Worm (Caenorhabditis elegans) whole organism, L4 larva: ENCODE measurements around the gene AH10.2.
A peak's percentile ranks its signal among the peaks of the same experiment; 100 is the strongest.

Experiments
- F37D6.2 ChIP-seq: sonication (generic microtip); optimal IDR thresholded peaks from 2 replicates; lab custom pipeline; 2016; ENCODE audit warnings: mild to moderate bottlenecking, missing genetic modification characterization, missing compliant biosample characterization
- T20F7.1 ChIP-seq: fragments of 200-800 bp; sonication (Bioruptor generic); optimal IDR thresholded peaks from 2 replicates; lab custom pipeline; 2018; ENCODE audit warnings: mild to moderate bottlenecking, missing genetic modification characterization, missing compliant biosample characterization
- T26A8.4 ChIP-seq: fragments of 200-800 bp; sonication (Bioruptor generic); IDR thresholded peaks from 2 replicates; pipeline ENCODE4 v1.3.6; 2022; ENCODE audit warnings: missing genetic modification characterization, missing compliant biosample characterization
- Y105C5A.15 ChIP-seq: fragments of 200-800 bp; sonication (Bioruptor generic); IDR thresholded peaks from 2 replicates; pipeline ENCODE4 v1.3.6; 2022; ENCODE audit warnings: missing genetic modification characterization, missing compliant biosample characterization
- Y5F2A.4 ChIP-seq: fragments of 200-800 bp; sonication (Bioruptor generic); optimal IDR thresholded peaks from 2 replicates; lab custom pipeline; 2018; ENCODE audit warnings: mild to moderate bottlenecking, missing genetic modification characterization, missing compliant biosample characterization
- ZK337.2 ChIP-seq: fragments of 200-800 bp; sonication (Bioruptor generic); IDR thresholded peaks from 2 replicates; pipeline ENCODE4 v1.3.6; 2022; ENCODE audit warnings: missing genetic modification reagents, missing genetic modification characterization, missing compliant biosample characterization
- aha-1 ChIP-seq: fragments of 150-350 bp; peaks from one replicate; lab custom pipeline; 2014; ENCODE audit warnings: missing biosample characterization, missing genetic modification characterization
- attf-4 ChIP-seq: sonication (generic microtip); optimal IDR thresholded peaks from 3 replicates; lab custom pipeline; 2017; ENCODE audit warnings: missing biosample characterization, missing genetic modification characterization
- ceh-20 ChIP-seq: fragments of 200-800 bp; sonication (Bioruptor generic); IDR thresholded peaks from 2 replicates; pipeline ENCODE4 v1.3.6; 2022; ENCODE audit warnings: missing genetic modification reagents, missing genetic modification characterization, missing compliant biosample characterization
- ceh-32 ChIP-seq: sonication (generic microtip); optimal IDR thresholded peaks from 2 replicates; lab custom pipeline; 2016; ENCODE audit warnings: mild to moderate bottlenecking, missing genetic modification characterization, missing compliant biosample characterization; ENCODE audit not compliant: poor library complexity
- ces-1 ChIP-seq: fragments of 150-350 bp; sonication (generic microtip); optimal IDR thresholded peaks from 4 replicates; lab custom pipeline; 2014; ENCODE audit warnings: missing biosample characterization, missing genetic modification reagents, missing genetic modification characterization
- ctbp-1 ChIP-seq: fragments of 200-800 bp; sonication (Bioruptor generic); IDR thresholded peaks from 2 replicates; pipeline ENCODE4 v1.3.6; 2022; ENCODE audit warnings: missing genetic modification reagents, missing genetic modification characterization, missing compliant biosample characterization
- daf-16 ChIP-seq, 3 experiments: sonication (generic microtip); optimal IDR thresholded peaks; 2 replicates each; lab custom pipeline; 2016 to 2017; ENCODE audit warnings: missing genetic modification characterization in 3 of 3, missing genetic modification reagents in 3 of 3, mild to moderate bottlenecking in 2 of 3, missing compliant biosample characterization in 2 of 3, missing biosample characterization in 1 of 3, moderate library complexity in 1 of 3
- daf-8 ChIP-seq: fragments of 200-800 bp; sonication (Bioruptor generic); IDR thresholded peaks from 2 replicates; pipeline ENCODE4 v1.3.6; 2022; ENCODE audit warnings: missing genetic modification characterization, missing compliant biosample characterization
- dmd-6 ChIP-seq: fragments of 200-800 bp; sonication (Bioruptor generic); IDR thresholded peaks from 2 replicates; pipeline ENCODE4 v1.3.6; 2022; ENCODE audit warnings: missing genetic modification reagents, missing genetic modification characterization, missing compliant biosample characterization
- dmd-9 ChIP-seq: fragments of 200-800 bp; sonication (Bioruptor generic); IDR thresholded peaks from 2 replicates; pipeline ENCODE4 v1.3.6; 2022; ENCODE audit warnings: missing genetic modification reagents, missing genetic modification characterization, missing compliant biosample characterization
- dve-1 ChIP-seq: sonication (generic microtip); optimal IDR thresholded peaks from 2 replicates; lab custom pipeline; 2017; ENCODE audit warnings: antibody characterized with exemption, mild to moderate bottlenecking, missing genetic modification characterization, missing compliant biosample characterization; ENCODE audit not compliant: insufficient read depth
- egl-27 ChIP-seq: sonication (generic microtip); optimal IDR thresholded peaks from 3 replicates; lab custom pipeline; 2017; ENCODE audit warnings: missing biosample characterization, missing genetic modification reagents, missing genetic modification characterization
- egl-43 ChIP-seq: fragments of 200-800 bp; sonication (Bioruptor generic); IDR thresholded peaks from 2 replicates; pipeline ENCODE4 v1.3.6; 2022; ENCODE audit warnings: missing genetic modification reagents, missing genetic modification characterization, missing compliant biosample characterization
- fkh-10 ChIP-seq: fragments of 150-350 bp; optimal IDR thresholded peaks from 2 replicates; lab custom pipeline; 2014; ENCODE audit warnings: missing biosample characterization, missing genetic modification reagents, missing genetic modification characterization
- hif-1 ChIP-seq, 2 experiments: sonication (generic microtip); optimal IDR thresholded peaks; 2 replicates each; lab custom pipeline; 2016 to 2017; ENCODE audit warnings: missing compliant biosample characterization in 2 of 2, missing genetic modification characterization in 2 of 2, missing genetic modification reagents in 2 of 2, missing genotype in 2 of 2, mild to moderate bottlenecking in 1 of 2
- hlh-11 ChIP-seq: fragments of 200-800 bp; sonication (Bioruptor generic); optimal IDR thresholded peaks from 2 replicates; lab custom pipeline; 2018; ENCODE audit warnings: mild to moderate bottlenecking, missing genetic modification characterization, missing compliant biosample characterization
- lim-7 ChIP-seq: fragments of 200-800 bp; sonication (Bioruptor generic); IDR thresholded peaks from 2 replicates; pipeline ENCODE4 v1.3.6; 2022; ENCODE audit warnings: missing genetic modification characterization, missing compliant biosample characterization
- lin-1 ChIP-seq: fragments of 200-800 bp; sonication (Bioruptor generic); IDR thresholded peaks from 2 replicates; pipeline ENCODE4 v1.3.6; 2022; ENCODE audit warnings: missing genetic modification reagents, missing genetic modification characterization, missing compliant biosample characterization
- lin-38 ChIP-seq: fragments of 200-800 bp; sonication (Bioruptor generic); IDR thresholded peaks from 2 replicates; pipeline ENCODE4 v1.3.6; 2022; ENCODE audit warnings: missing genetic modification reagents, missing genetic modification characterization, missing compliant biosample characterization
- lin-39 ChIP-seq: fragments of 150-350 bp; optimal IDR thresholded peaks from 2 replicates; lab custom pipeline; 2014; ENCODE audit warnings: missing biosample characterization, missing genetic modification reagents, missing genetic modification characterization
- lir-3 ChIP-seq: sonication (generic microtip); optimal IDR thresholded peaks from 2 replicates; lab custom pipeline; 2016; ENCODE audit warnings: mild to moderate bottlenecking, missing genetic modification characterization, missing compliant biosample characterization
- madf-5 ChIP-seq, 2 experiments: fragments of 200-800 bp; sonication (Bioruptor generic); IDR thresholded peaks; 2 replicates each; pipeline ENCODE4 v1.3.6; 2022; ENCODE audit warnings: missing compliant biosample characterization in 2 of 2, missing genetic modification characterization in 2 of 2
- madf-9 ChIP-seq: fragments of 200-800 bp; sonication (Bioruptor generic); conservative IDR thresholded peaks from 2 replicates; pipeline ENCODE4 v1.3.6; 2022; ENCODE audit warnings: missing genetic modification reagents, missing genetic modification characterization, missing compliant biosample characterization
- mdl-1 ChIP-seq, 2 experiments: fragments of 150-350 bp in 1 of 2; sonication (generic microtip) in 1 of 2; optimal IDR thresholded peaks; 2 replicates each; lab custom pipeline; 2014 to 2017; ENCODE audit warnings: missing biosample characterization in 2 of 2, missing genetic modification characterization in 2 of 2
- mdt-29 ChIP-seq: fragments of 200-800 bp; sonication (Bioruptor generic); IDR thresholded peaks from 2 replicates; pipeline ENCODE4 v1.3.6; 2022; ENCODE audit warnings: missing genetic modification reagents, missing genetic modification characterization, missing compliant biosample characterization
- mes-2 ChIP-seq: sonication (generic microtip); optimal IDR thresholded peaks from 2 replicates; lab custom pipeline; 2016; ENCODE audit warnings: missing genotype, mild to moderate bottlenecking, missing genetic modification characterization, missing compliant biosample characterization; ENCODE audit not compliant: poor library complexity, severe bottlenecking
- mxl-3 ChIP-seq: fragments of 200-800 bp; sonication (Bioruptor generic); optimal IDR thresholded peaks from 2 replicates; lab custom pipeline; 2018; ENCODE audit warnings: mild to moderate bottlenecking, missing genetic modification characterization, missing compliant biosample characterization
- nhr-102 ChIP-seq: sonication (generic microtip); optimal IDR thresholded peaks from 2 replicates; lab custom pipeline; 2016; ENCODE audit warnings: mild to moderate bottlenecking, missing genetic modification characterization, moderate library complexity, missing compliant biosample characterization
- nhr-11 ChIP-seq: fragments of 150-350 bp; optimal IDR thresholded peaks from 2 replicates; lab custom pipeline; 2014; ENCODE audit warnings: missing biosample characterization, missing genetic modification characterization
- nhr-111 ChIP-seq: fragments of 200-800 bp; sonication (Bioruptor generic); optimal IDR thresholded peaks from 2 replicates; lab custom pipeline; 2018; ENCODE audit warnings: mild to moderate bottlenecking, missing genetic modification characterization, missing compliant biosample characterization
- nhr-25 ChIP-seq: sonication (generic microtip); optimal IDR thresholded peaks from 2 replicates; lab custom pipeline; 2017; ENCODE audit warnings: missing genetic modification characterization, mild to moderate bottlenecking, missing compliant biosample characterization, antibody characterized with exemption, moderate library complexity, borderline replicate concordance; ENCODE audit not compliant: insufficient read depth
- nhr-6 ChIP-seq: fragments of 150-350 bp; optimal IDR thresholded peaks from 2 replicates; lab custom pipeline; 2014; ENCODE audit warnings: missing biosample characterization, missing genetic modification characterization
- nhr-76 ChIP-seq: fragments of 150-350 bp; optimal IDR thresholded peaks from 2 replicates; lab custom pipeline; 2014; ENCODE audit warnings: missing biosample characterization, missing genetic modification characterization
- pha-4 ChIP-seq, 2 experiments: fragments of 150-350 bp in 1 of 2; fragments of 200-800 bp in 1 of 2; sonication (Bioruptor generic) in 1 of 2; IDR thresholded peaks in 1 of 2; optimal IDR thresholded peaks in 1 of 2; 2 replicates each; pipeline versions ENCODE4 v1.3.6 to Lab custom; 2014 to 2022; ENCODE audit warnings: missing genetic modification characterization in 2 of 2, missing genetic modification reagents in 2 of 2, missing biosample characterization in 1 of 2, missing compliant biosample characterization in 1 of 2
- pqm-1 ChIP-seq: sonication (generic microtip); optimal IDR thresholded peaks from 2 replicates; lab custom pipeline; 2017; ENCODE audit warnings: missing biosample characterization, missing genetic modification characterization
- sdz-12 ChIP-seq: fragments of 200-800 bp; sonication (Bioruptor generic); optimal IDR thresholded peaks from 2 replicates; lab custom pipeline; 2018; ENCODE audit warnings: mild to moderate bottlenecking, missing genetic modification characterization, missing compliant biosample characterization
- set-16 ChIP-seq: fragments of 200-800 bp; sonication (Bioruptor generic); IDR thresholded peaks from 2 replicates; pipeline ENCODE4 v1.3.6; 2022; ENCODE audit warnings: missing genetic modification reagents, missing genetic modification characterization, missing compliant biosample characterization
- snpc-1.2 ChIP-seq: fragments of 200-800 bp; sonication (Bioruptor generic); IDR thresholded peaks from 2 replicates; pipeline ENCODE4 v1.3.6; 2022; ENCODE audit warnings: missing genetic modification reagents, missing genetic modification characterization, missing compliant biosample characterization
- tra-1 ChIP-seq: fragments of 200-800 bp; sonication (Bioruptor generic); IDR thresholded peaks from 2 replicates; pipeline ENCODE4 v1.3.6; 2022; ENCODE audit warnings: missing genetic modification reagents, missing genetic modification characterization, missing compliant biosample characterization
- unc-130 ChIP-seq: sonication (generic microtip); optimal IDR thresholded peaks from 2 replicates; lab custom pipeline; 2016; ENCODE audit warnings: missing genetic modification reagents, missing genetic modification characterization, missing compliant biosample characterization
- unc-62 ChIP-seq, 3 experiments: fragments of 150-350 bp in 1 of 3; sonication (generic microtip); optimal IDR thresholded peaks in 2 of 3; peaks in 1 of 3; 1 replicate in 1 of 3; 2 replicates in 2 of 3; lab custom pipeline; 2014 to 2017; ENCODE audit warnings: missing biosample characterization in 3 of 3, missing genetic modification characterization in 3 of 3, missing genetic modification reagents in 3 of 3, missing genotype in 1 of 3
- zip-2 ChIP-seq: fragments of 150-350 bp; optimal IDR thresholded peaks from 2 replicates; lab custom pipeline; 2014; ENCODE audit warnings: missing biosample characterization, missing genetic modification characterization

Gene AH10.2

ce11 chrV:14134757-14135441 is 21.7 kb upstream of the AH10.2 start (continued):
- no peak for TF ChIP-seq nhr-25
- no peak for TF ChIP-seq fkh-10
- no peak for TF ChIP-seq T20F7.1
- TF ChIP-seq mxl-3 (GFP tag; lab: Kevin White, UChicago) = peak; percentile 12
- TF ChIP-seq lir-3 (tag; lab: Kevin White, UChicago) = no peak
- no peak for TF ChIP-seq egl-43
- TF ChIP-seq dve-1 (tag; lab: Kevin White, UChicago) = peak; percentile 29
- no peak for TF ChIP-seq ceh-20 (GFP tag; lab: Robert Waterston, UW)
- TF ChIP-seq madf-9 (GFP tag; lab: Robert Waterston, UW) = no peak
- no peak for TF ChIP-seq nhr-6
- no peak for TF ChIP-seq ces-1
- TF ChIP-seq nhr-11 (tag; lab: Kevin White, UChicago) = no peak
- TF ChIP-seq nhr-111 = no peak
- TF ChIP-seq dmd-6 (GFP tag; lab: Robert Waterston, UW) = peak; percentile 72
- peak; percentile 91 for TF ChIP-seq pqm-1
- peak; percentile 76 for TF ChIP-seq aha-1 (tag; lab: Kevin White, UChicago)
- no peak for TF ChIP-seq ZK337.2 (GFP tag; lab: Robert Waterston, UW)
- TF ChIP-seq unc-62 (GFP tag; optimal IDR thresholded peaks at IDR 0.05 in 1 of 2; lab: Kevin White, UChicago) = no peak
- no peak for TF ChIP-seq unc-62 (tag; optimal IDR thresholded peaks at IDR 0.05; lab: Kevin White, UChicago)
- no peak for TF ChIP-seq daf-16 (GFP tag; optimal IDR thresholded peaks at IDR 0.05; lab: Kevin White, UChicago)
- peak; percentile 58 for TF ChIP-seq daf-16 (tag; optimal IDR thresholded peaks at IDR 0.05; lab: Kevin White, UChicago)
- TF ChIP-seq Y5F2A.4 (GFP tag; lab: Kevin White, UChicago) = no peak
- no peak for TF ChIP-seq attf-4
- TF ChIP-seq unc-130 (GFP tag; lab: Kevin White, UChicago) = no peak
- no peak for TF ChIP-seq hif-1 (tag; optimal IDR thresholded peaks at IDR 0.05; lab: Kevin White, UChicago)
- no peak for TF ChIP-seq Y105C5A.15
- TF ChIP-seq nhr-76 = no peak
- 0 out of 4 replicates have a peak, but pooled peaks of 1 of the 2 experiments have one; percentile 13 for TF ChIP-seq madf-5 (GFP tag; IDR thresholded peaks at IDR 0.05; lab: Robert Waterston, UW)
- no peak for TF ChIP-seq ceh-32
- TF ChIP-seq snpc-1.2 = no peak
- TF ChIP-seq daf-8 (GFP tag; lab: Robert Waterston, UW) = no peak
- TF ChIP-seq mes-2 (tag; lab: Kevin White, UChicago) = no peak
- TF ChIP-seq ctbp-1 = no peak
- no peak for TF ChIP-seq nhr-102 (tag; lab: Kevin White, UChicago)
- no peak for TF ChIP-seq mdt-29 (GFP tag; lab: Robert Waterston, UW)
- TF ChIP-seq tra-1 (GFP tag; lab: Robert Waterston, UW) = no peak
- TF ChIP-seq sdz-12 (GFP tag; lab: Kevin White, UChicago) = no peak
- no peak for TF ChIP-seq lim-7
- no peak for TF ChIP-seq zip-2 (tag; lab: Kevin White, UChicago)
- no peak for TF ChIP-seq F37D6.2
- no peak for TF ChIP-seq pha-4 (GFP tag; IDR thresholded peaks at IDR 0.05; lab: Robert Waterston, UW)
- TF ChIP-seq pha-4 (tag; optimal IDR thresholded peaks at IDR 0.05; lab: Kevin White, UChicago) = no peak
- no peak for TF ChIP-seq T26A8.4 (GFP tag; lab: Robert Waterston, UW)
- no peak for TF ChIP-seq lin-39 (tag; lab: Kevin White, UChicago)
- no peak for TF ChIP-seq lin-1 (GFP tag; lab: Robert Waterston, UW)
- no peak for TF ChIP-seq lin-38 (GFP tag; lab: Robert Waterston, UW)
- no peak for TF ChIP-seq set-16 (GFP tag; lab: Robert Waterston, UW)
- TF ChIP-seq egl-27 (tag; lab: Kevin White, UChicago) = no peak
- no peak for TF ChIP-seq dmd-9 (GFP tag; lab: Robert Waterston, UW)
- TF ChIP-seq hlh-11 (tag; lab: Kevin White, UChicago) = peak; percentile 36
- no peak for TF ChIP-seq mdl-1 (tag; optimal IDR thresholded peaks at IDR 0.05; lab: Kevin White, UChicago)
